Worm (Caenorhabditis elegans) whole organism, late embryonic: ENCODE measurements around the gene srw-145.

ENCODE experiments used
- C38D4.7 ChIP-seq: fragments of 200-800 bp; sonication (Bioruptor generic); optimal IDR thresholded peaks from 2 replicates; lab custom pipeline; 2018; ENCODE audit warnings: mild to moderate bottlenecking, missing genetic modification characterization, moderate library complexity, missing compliant biosample characterization
- K02D7.2 ChIP-seq: sonication (generic microtip); optimal IDR thresholded peaks from 2 replicates; lab custom pipeline; 2017; ENCODE audit warnings: mild to moderate bottlenecking, missing genetic modification characterization, missing compliant biosample characterization
- K09A11.1 ChIP-seq: sonication (generic microtip); optimal IDR thresholded peaks from 2 replicates; lab custom pipeline; 2017; ENCODE audit warnings: antibody characterized with exemption, mild to moderate bottlenecking, missing genetic modification characterization, missing compliant biosample characterization; ENCODE audit not compliant: insufficient read depth
- T23F11.4 ChIP-seq: fragments of 200-800 bp; sonication (Bioruptor generic); optimal IDR thresholded peaks from 2 replicates; lab custom pipeline; 2018; ENCODE audit warnings: mild to moderate bottlenecking, missing genetic modification characterization, missing compliant biosample characterization
- Y22D7AL.16 ChIP-seq: sonication (generic microtip); optimal IDR thresholded peaks from 2 replicates; lab custom pipeline; 2016; ENCODE audit warnings: missing genetic modification characterization, missing compliant biosample characterization
- ahr-1 ChIP-seq: sonication (generic microtip); optimal IDR thresholded peaks from 2 replicates; lab custom pipeline; 2016; ENCODE audit warnings: missing genetic modification characterization, missing compliant biosample characterization
- ama-1 ChIP-seq: fragments of 150-350 bp; optimal IDR thresholded peaks from 2 replicates; lab custom pipeline; 2014
- ceh-14 ChIP-seq: sonication (generic microtip); optimal IDR thresholded peaks from 2 replicates; lab custom pipeline; 2016; ENCODE audit warnings: missing genotype, missing genetic modification characterization, missing compliant biosample characterization
- ceh-19 ChIP-seq: fragments of 200-800 bp; sonication (Bioruptor generic); optimal IDR thresholded peaks from 2 replicates; lab custom pipeline; 2018; ENCODE audit warnings: mild to moderate bottlenecking, missing genetic modification characterization, missing compliant biosample characterization
- ceh-2 ChIP-seq: sonication (generic microtip); optimal IDR thresholded peaks from 2 replicates; lab custom pipeline; 2016; ENCODE audit warnings: missing genotype, missing genetic modification characterization, missing compliant biosample characterization
- ceh-24 ChIP-seq: sonication (generic microtip); optimal IDR thresholded peaks from 2 replicates; lab custom pipeline; 2016; ENCODE audit warnings: mild to moderate bottlenecking, missing genetic modification characterization, missing compliant biosample characterization
- ceh-31 ChIP-seq: sonication (generic microtip); optimal IDR thresholded peaks from 2 replicates; lab custom pipeline; 2016; ENCODE audit warnings: missing genetic modification characterization, missing compliant biosample characterization
- ceh-34 ChIP-seq: sonication (generic microtip); optimal IDR thresholded peaks from 2 replicates; lab custom pipeline; 2016; ENCODE audit warnings: mild to moderate bottlenecking, missing genetic modification characterization, missing compliant biosample characterization
- ceh-45 ChIP-seq: fragments of 200-800 bp; sonication (Bioruptor generic); IDR thresholded peaks from 2 replicates; pipeline ENCODE4 v1.3.6; 2022; ENCODE audit warnings: missing genetic modification reagents, missing genetic modification characterization, missing compliant biosample characterization
- ceh-48 ChIP-seq: sonication (generic microtip); optimal IDR thresholded peaks from 2 replicates; lab custom pipeline; 2016; ENCODE audit warnings: missing genetic modification characterization, inconsistent platforms, missing compliant biosample characterization
- ceh-6 ChIP-seq: fragments of 200-800 bp; sonication (Bioruptor generic); optimal IDR thresholded peaks from 2 replicates; lab custom pipeline; 2018; ENCODE audit warnings: mild to moderate bottlenecking, missing genetic modification characterization, missing compliant biosample characterization
- ceh-9 ChIP-seq: sonication (generic microtip); optimal IDR thresholded peaks from 2 replicates; lab custom pipeline; 2016; ENCODE audit warnings: mild to moderate bottlenecking, missing genetic modification characterization, inconsistent platforms, missing compliant biosample characterization
- che-1 ChIP-seq: sonication (generic microtip); optimal IDR thresholded peaks from 2 replicates; lab custom pipeline; 2016; ENCODE audit warnings: mild to moderate bottlenecking, missing genetic modification characterization, missing compliant biosample characterization
- dve-1 ChIP-seq: sonication (generic microtip); optimal IDR thresholded peaks from 2 replicates; lab custom pipeline; 2017; ENCODE audit warnings: antibody characterized with exemption, mild to moderate bottlenecking, missing genetic modification characterization, missing compliant biosample characterization
- elt-4 ChIP-seq: sonication (generic microtip); optimal IDR thresholded peaks from 2 replicates; lab custom pipeline; 2016; ENCODE audit warnings: missing genetic modification characterization, missing compliant biosample characterization
- ets-4 ChIP-seq: sonication (generic microtip); optimal IDR thresholded peaks from 2 replicates; lab custom pipeline; 2016; ENCODE audit warnings: missing genetic modification characterization, missing compliant biosample characterization
- fax-1 ChIP-seq: sonication (generic microtip); optimal IDR thresholded peaks from 2 replicates; lab custom pipeline; 2016; ENCODE audit warnings: missing genotype, missing genetic modification characterization, missing compliant biosample characterization
- gmeb-2 ChIP-seq: sonication (generic microtip); optimal IDR thresholded peaks from 2 replicates; lab custom pipeline; 2016; ENCODE audit warnings: missing genetic modification characterization, inconsistent platforms, missing compliant biosample characterization
- hlh-15 ChIP-seq: sonication (generic microtip); optimal IDR thresholded peaks from 2 replicates; lab custom pipeline; 2016; ENCODE audit warnings: missing genetic modification characterization, missing compliant biosample characterization
- hlh-6 ChIP-seq: sonication (generic microtip); optimal IDR thresholded peaks from 2 replicates; lab custom pipeline; 2016; ENCODE audit warnings: missing genotype, missing genetic modification characterization, missing compliant biosample characterization
- hlh-8 ChIP-seq: sonication (generic microtip); optimal IDR thresholded peaks from 2 replicates; lab custom pipeline; 2016; ENCODE audit warnings: missing genotype, missing genetic modification characterization, missing compliant biosample characterization
- mec-3 ChIP-seq: sonication (generic microtip); optimal IDR thresholded peaks from 2 replicates; lab custom pipeline; 2016; ENCODE audit warnings: borderline replicate concordance, missing genetic modification characterization, missing compliant biosample characterization
- nfya-1 ChIP-seq: sonication (generic microtip); optimal IDR thresholded peaks from 2 replicates; lab custom pipeline; 2017; ENCODE audit warnings: missing genetic modification characterization, mild to moderate bottlenecking, missing compliant biosample characterization, antibody characterized with exemption, moderate library complexity
- nhr-11 ChIP-seq: fragments of 150-350 bp; optimal IDR thresholded peaks from 2 replicates; lab custom pipeline; 2014; ENCODE audit warnings: missing biosample characterization, missing genetic modification characterization
- odd-2 ChIP-seq: sonication (generic microtip); optimal IDR thresholded peaks from 2 replicates; lab custom pipeline; 2017; ENCODE audit warnings: antibody characterized with exemption, mild to moderate bottlenecking, missing genetic modification characterization, missing compliant biosample characterization
- pat-9 ChIP-seq: fragments of 200-800 bp; sonication (Bioruptor generic); optimal IDR thresholded peaks from 2 replicates; lab custom pipeline; 2018; ENCODE audit warnings: mild to moderate bottlenecking, missing genetic modification characterization, moderate library complexity, missing compliant biosample characterization
- pha-2 ChIP-seq: sonication (generic microtip); optimal IDR thresholded peaks from 2 replicates; lab custom pipeline; 2017; ENCODE audit warnings: mild to moderate bottlenecking, missing genetic modification characterization, missing compliant biosample characterization
- pqm-1 ChIP-seq: sonication (generic microtip); optimal IDR thresholded peaks from 2 replicates; lab custom pipeline; 2016; ENCODE audit warnings: missing genetic modification characterization, missing compliant biosample characterization
- ref-2 ChIP-seq: sonication (generic microtip); optimal IDR thresholded peaks from 2 replicates; lab custom pipeline; 2016; ENCODE audit warnings: missing genetic modification characterization, missing compliant biosample characterization
- sox-2 ChIP-seq: fragments of 200-800 bp; sonication (Bioruptor generic); IDR thresholded peaks from 2 replicates; pipeline ENCODE4 v1.3.6; 2022; ENCODE audit warnings: missing genetic modification reagents, missing genetic modification characterization, missing compliant biosample characterization
- sox-4 ChIP-seq: sonication (generic microtip); optimal IDR thresholded peaks from 2 replicates; lab custom pipeline; 2017; ENCODE audit warnings: mild to moderate bottlenecking, missing genetic modification characterization, inconsistent platforms, missing compliant biosample characterization
- syd-9 ChIP-seq: sonication (generic microtip); optimal IDR thresholded peaks from 2 replicates; lab custom pipeline; 2016; ENCODE audit warnings: mild to moderate bottlenecking, missing genetic modification characterization, moderate library complexity, missing compliant biosample characterization
- tbx-7 ChIP-seq: sonication (generic microtip); optimal IDR thresholded peaks from 2 replicates; lab custom pipeline; 2016; ENCODE audit warnings: missing genotype, missing genetic modification characterization, missing compliant biosample characterization
- unc-3 ChIP-seq, 2 experiments: fragments of 200-800 bp in 1 of 2; sonication (Bioruptor generic) in 1 of 2; sonication (generic microtip) in 1 of 2; conservative IDR thresholded peaks in 1 of 2; optimal IDR thresholded peaks in 1 of 2; 2 replicates each; pipeline versions ENCODE4 v1.3.6 to Lab custom; 2016 to 2022; ENCODE audit warnings: missing compliant biosample characterization in 2 of 2, missing genetic modification characterization in 2 of 2, missing genetic modification reagents in 1 of 2
- unc-42 ChIP-seq: sonication (generic microtip); optimal IDR thresholded peaks from 2 replicates; lab custom pipeline; 2016; ENCODE audit warnings: missing genotype, missing genetic modification characterization, missing compliant biosample characterization
- unc-55 ChIP-seq: sonication (generic microtip); optimal IDR thresholded peaks from 2 replicates; lab custom pipeline; 2017; ENCODE audit warnings: missing biosample characterization, missing genetic modification reagents, missing genetic modification characterization
- unc-86 ChIP-seq: sonication (generic microtip); optimal IDR thresholded peaks from 2 replicates; lab custom pipeline; 2016; ENCODE audit warnings: missing genetic modification characterization, missing compliant biosample characterization

srw-145 gene

DNA sequence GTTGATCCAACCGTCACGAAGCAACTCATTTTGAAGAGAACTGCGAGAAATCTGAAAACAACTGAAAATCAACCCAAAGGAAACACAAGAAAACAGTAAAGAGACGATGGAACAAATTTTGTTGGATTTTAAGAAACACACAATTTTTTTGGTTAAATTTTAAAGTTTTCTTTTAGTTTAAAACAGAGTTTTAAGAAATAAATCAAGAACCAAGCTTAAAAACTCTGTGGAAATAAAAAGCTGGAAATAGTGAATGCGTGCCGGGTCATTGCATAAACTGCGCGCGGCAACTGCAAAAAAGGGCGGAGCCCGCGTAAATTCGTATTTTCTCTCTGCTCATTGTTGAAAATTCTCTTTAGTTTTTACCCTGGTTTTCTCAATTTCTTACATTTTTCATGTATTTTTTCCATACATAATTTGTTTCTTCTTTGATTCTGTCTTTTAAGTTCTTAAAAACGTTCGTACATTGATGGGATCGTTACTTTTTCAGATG is 25.0 kb downstream of the srw-145 start, which contains the start of the genes algn-13 and R10D12.13 (continued):
- TF ChIP-seq sox-2 (GFP tag; lab: Robert Waterston, UW) (peak; percentile 25; the same call in 1 of the 2 replicates), ceh-31 (tag; lab: Kevin White, UChicago) (peak; percentile 81), T23F11.4 (GFP tag; lab: Kevin White, UChicago) (peak; percentile 69), ceh-48 (tag; lab: Kevin White, UChicago) (peak; percentile 5), tbx-7 (peak; percentile 31), Y22D7AL.16 (peak; percentile 56), ceh-9 (tag; lab: Kevin White, UChicago) (no peak), gmeb-2 (peak; percentile 72), mec-3 (tag; lab: Kevin White, UChicago) (peak; percentile 1), hlh-6 (peak; percentile 81), che-1 (tag; lab: Kevin White, UChicago) (peak; percentile 78), elt-4 (tag; lab: Kevin White, UChicago) (no peak), pha-2 (tag; lab: Kevin White, UChicago) (peak; percentile 79), ceh-6 (GFP tag; lab: Kevin White, UChicago) (peak; percentile 56), syd-9 (tag; lab: Kevin White, UChicago) (peak; percentile 56), fax-1 (peak; percentile 76), unc-86 (tag; lab: Kevin White, UChicago) (peak; percentile 64), ceh-45 (GFP tag; lab: Robert Waterston, UW) (peak; percentile 51; the same call in 1 of the 2 replicates), dve-1 (tag; lab: Kevin White, UChicago) (no peak), unc-42 (tag; lab: Kevin White, UChicago) (peak; percentile 46), ceh-24 (tag; lab: Kevin White, UChicago) (peak; percentile 58), nfya-1 (tag; lab: Kevin White, UChicago) (peak; percentile 78), pat-9 (tag; lab: Kevin White, UChicago) (peak; percentile 84), ceh-34 (tag; lab: Kevin White, UChicago) (peak; percentile 80), odd-2 (tag; lab: Kevin White, UChicago) (peak; percentile 82), ceh-2 (peak; percentile 84), hlh-15 (tag; lab: Kevin White, UChicago) (peak; percentile 53)

DNA sequence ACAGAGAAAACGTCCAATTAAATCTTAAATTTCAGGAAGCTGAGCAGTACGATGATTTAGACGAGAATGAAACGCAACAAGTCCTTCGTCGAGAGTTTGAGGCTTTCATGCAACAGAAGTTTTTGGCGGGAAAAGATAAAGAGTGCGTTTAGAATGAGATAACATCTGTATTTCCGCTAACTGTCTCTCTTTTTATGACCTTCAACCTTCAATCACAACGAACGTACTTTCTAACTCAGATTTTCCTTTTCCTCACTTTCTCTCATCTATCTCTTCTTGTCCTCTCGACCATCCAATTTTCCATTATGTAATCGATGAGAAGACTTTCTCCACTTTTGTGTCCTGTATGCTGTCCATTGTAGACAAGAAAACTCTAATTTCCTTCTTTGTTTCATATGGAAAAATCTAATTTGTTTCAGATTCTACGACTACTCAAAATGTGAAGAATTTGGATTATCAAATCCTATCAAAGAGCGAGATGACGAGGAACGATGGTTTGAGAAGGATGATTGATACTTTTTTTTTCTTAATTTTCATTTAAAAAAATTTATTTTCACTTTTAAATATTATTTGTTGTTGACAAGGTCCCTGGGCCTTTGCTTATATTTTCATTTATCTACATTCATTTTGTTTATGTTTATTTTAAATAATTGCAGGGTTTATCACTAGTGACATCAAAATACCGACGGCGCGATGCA is 26.5 kb downstream of the srw-145 start, which contains the start of gene sao-1:
sao-1 (plus strand) TSS at position 648 of the 698 bp plus-strand sequence.
- TF ChIP-seq nfya-1 (tag; lab: Kevin White, UChicago) (no peak), unc-3 (GFP tag; conservative IDR thresholded peaks at IDR 0.05; lab: Robert Waterston, UW) (no peak), unc-3 (tag; optimal IDR thresholded peaks at IDR 0.05; lab: Kevin White, UChicago) (no peak), C38D4.7 (GFP tag; lab: Kevin White, UChicago) (no peak), sox-4 (tag; lab: Kevin White, UChicago) (no peak), ahr-1 (tag; lab: Kevin White, UChicago) (no peak)

DNA sequence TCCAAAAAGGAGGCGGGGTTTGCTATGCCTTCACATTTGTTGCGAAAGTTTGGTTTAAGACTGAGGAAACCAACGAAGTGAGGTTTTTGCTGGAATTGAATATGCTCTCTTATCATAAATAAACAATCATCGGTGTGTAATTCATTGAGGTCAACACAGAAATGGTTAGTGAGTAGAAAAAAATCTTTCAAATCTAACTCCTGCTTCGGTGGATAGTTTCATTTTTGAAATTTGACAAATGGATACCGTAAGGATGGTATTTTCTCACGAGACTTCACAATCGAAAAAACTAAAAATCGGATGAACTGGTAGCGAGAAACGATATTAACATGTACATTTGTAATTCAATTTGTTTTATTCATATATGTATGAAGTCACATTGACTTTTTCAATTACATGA is 43.9 kb downstream of the srw-145 start, which contains the start of gene eol-1:
eol-1 (minus strand) TSS at position 101 of the 400 bp plus-strand sequence.
- TF ChIP-seq K02D7.2 = no peak
- no peak for TF ChIP-seq unc-55 (GFP tag; lab: Kevin White, UChicago)
- TF ChIP-seq ama-1 (lab: Kevin White, UChicago) = no peak

DNA sequence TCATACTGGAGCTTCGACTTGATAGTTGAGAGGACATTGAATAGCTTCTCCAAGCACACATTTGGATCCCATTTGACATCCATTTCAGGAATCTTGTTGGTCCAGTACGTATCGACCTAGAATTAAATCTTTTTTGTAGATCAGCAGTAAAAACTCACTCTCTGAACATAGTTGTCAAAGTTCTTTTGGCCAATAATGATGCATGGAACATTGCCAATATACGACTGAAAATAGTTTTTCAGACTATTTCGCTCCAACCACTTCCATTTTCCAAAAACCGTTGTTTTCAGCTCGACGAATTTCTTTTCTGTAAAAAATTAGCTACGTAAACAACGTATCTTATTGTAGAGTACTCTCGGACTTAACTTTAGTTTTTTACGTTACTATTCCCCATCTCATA is 44.7 kb downstream of the srw-145 start:
- TF ChIP-seq unc-42 (tag; lab: Kevin White, UChicago) = no peak
- no peak for TF ChIP-seq hlh-8
- TF ChIP-seq elt-4 (tag; lab: Kevin White, UChicago) = no peak
- TF ChIP-seq fax-1 = no peak
- no peak for TF ChIP-seq pqm-1 (tag; lab: Kevin White, UChicago)
- TF ChIP-seq nhr-11 (tag; lab: Kevin White, UChicago) = no peak
- TF ChIP-seq ceh-19 (GFP tag; lab: Kevin White, UChicago) = no peak
- TF ChIP-seq K09A11.1 (tag; lab: Kevin White, UChicago) = no peak
- TF ChIP-seq ceh-6 (GFP tag; lab: Kevin White, UChicago) = no peak
- no peak for TF ChIP-seq ceh-14 (tag; lab: Kevin White, UChicago)
- no peak for TF ChIP-seq ets-4 (tag; lab: Kevin White, UChicago)
- no peak for TF ChIP-seq ref-2 (tag; lab: Kevin White, UChicago)
